Worm (Caenorhabditis elegans): ENCODE measurements around the gene Y45F3A.1.

Gene Y45F3A.1

DNA sequence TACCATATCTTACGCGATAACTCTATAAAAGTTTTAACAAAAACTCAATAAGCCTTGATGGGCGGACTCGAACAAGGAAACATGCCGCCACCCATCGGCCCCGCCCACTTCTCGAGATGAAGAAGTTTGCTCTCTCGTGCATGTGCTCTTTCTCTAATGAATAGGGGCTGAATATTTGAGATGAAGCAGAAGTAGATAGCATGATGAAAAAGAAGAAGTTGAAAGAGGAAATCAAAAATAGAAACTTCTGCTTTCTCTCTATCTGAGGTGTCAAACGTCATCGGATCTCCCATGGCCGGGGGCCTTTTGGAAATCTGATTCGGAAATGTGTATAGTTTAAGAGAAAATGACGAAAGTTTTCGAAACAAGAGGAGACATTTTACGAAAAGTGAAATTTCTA, 17.2 kb upstream of the Y45F3A.1 start:
- TF ChIP-seq him-1 (tag; optimal IDR thresholded peaks at IDR 0.05) (no peak), W03F9.2 (tag; optimal IDR thresholded peaks at IDR 0.05) (no peak), dao-5 (tag; optimal IDR thresholded peaks at IDR 0.05) (no peak)

DNA sequence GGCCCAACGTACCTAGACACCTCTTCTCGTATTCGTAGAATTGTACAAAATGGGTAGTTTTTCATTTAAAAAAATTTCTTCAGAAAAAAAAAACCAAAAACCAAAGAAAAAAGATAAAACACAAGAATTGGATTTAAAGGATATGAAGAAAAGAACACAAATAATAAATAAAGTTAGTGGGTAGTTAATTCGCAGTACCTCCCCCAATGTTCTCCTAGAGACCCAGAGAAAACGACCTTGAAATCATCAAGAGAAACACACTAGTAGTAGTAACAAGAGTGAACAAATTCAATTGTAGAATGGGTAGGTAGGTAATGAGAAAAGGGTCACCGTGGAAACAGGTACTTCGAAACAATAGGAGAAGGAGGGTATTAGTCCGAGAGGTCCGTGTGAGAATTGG, 16.1 kb upstream of the Y45F3A.1 start:
- TF ChIP-seq dao-5 (tag; optimal IDR thresholded peaks at IDR 0.05): no peak
- no peak for TF ChIP-seq him-1 (tag; optimal IDR thresholded peaks at IDR 0.05)
- no peak for TF ChIP-seq W03F9.2 (tag; optimal IDR thresholded peaks at IDR 0.05)

DNA sequence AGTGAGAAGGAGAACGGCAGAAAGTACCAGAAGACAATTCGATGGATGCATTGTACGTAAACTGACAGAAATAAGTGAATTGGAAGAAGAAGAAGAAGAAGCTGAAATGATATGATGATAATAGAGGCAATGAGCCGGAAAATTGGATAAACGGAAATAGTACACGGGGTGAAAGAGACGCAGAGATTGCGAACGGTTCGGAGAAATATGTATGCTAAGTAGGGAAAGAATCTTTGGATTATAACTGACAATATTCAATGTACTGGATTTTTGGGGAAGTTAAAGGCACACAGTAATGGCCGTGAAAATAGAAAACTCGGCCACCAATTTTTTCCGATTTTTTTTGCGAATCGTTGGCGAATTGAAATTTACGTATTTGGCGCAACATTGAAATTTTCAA, 13.6 kb upstream of the Y45F3A.1 start, which contains the start of gene Y45F3A.4:
TSS of gene Y45F3A.4 (minus strand) at position 101 of the 400 bp plus-strand sequence.
- no peak for TF ChIP-seq him-1 (tag; optimal IDR thresholded peaks at IDR 0.05)
- no peak for TF ChIP-seq W03F9.2 (tag; optimal IDR thresholded peaks at IDR 0.05)
- no peak for TF ChIP-seq dao-5 (tag; optimal IDR thresholded peaks at IDR 0.05)

DNA sequence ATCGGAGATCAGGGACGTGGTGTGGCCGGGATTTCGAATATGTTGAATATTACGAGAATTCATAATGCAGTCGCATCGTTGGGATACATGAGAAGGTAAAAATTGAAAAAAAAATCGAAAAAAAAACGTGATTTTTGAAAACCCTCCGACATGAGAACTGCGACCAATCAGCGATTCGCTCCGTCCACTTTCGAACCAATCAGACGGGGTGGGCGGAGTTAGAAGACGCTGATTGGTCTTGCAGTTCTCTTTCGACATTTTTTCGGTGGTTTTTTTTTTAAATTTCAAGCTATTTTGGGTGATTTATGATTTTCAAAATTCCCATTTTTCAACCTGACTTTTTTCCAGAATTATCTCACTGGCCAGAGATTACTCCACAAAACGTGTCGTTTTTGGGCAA, 7.5 kb upstream of the Y45F3A.1 start:
- TF ChIP-seq him-1 (tag; optimal IDR thresholded peaks at IDR 0.05): no peak
- no peak for TF ChIP-seq W03F9.2 (tag; optimal IDR thresholded peaks at IDR 0.05)
- no peak for TF ChIP-seq dao-5 (tag; optimal IDR thresholded peaks at IDR 0.05)

DNA sequence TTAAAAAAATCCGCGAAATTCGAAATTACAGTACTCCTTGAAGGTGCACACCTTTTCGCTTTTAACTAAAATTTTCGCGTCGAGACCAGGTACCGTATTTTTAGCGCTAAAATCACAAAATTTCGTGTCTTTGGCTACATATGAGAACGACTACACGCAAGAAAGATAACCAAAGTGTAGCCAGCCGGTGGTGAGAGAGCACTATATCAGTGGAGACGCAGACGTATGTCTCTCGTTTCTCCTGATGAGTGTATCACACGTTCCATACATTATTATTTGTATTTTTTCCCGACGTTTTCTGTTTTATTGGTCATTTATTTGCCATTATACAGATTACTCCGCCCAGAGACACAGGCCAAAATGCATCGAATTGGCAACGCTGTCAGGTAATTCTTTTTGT, 4.2 kb upstream of the Y45F3A.1 start, which contains the start of gene acdh-11:
TSS of gene acdh-11 (plus strand) at position 333 of the 400 bp plus-strand sequence.
- TF ChIP-seq W03F9.2 (tag; optimal IDR thresholded peaks at IDR 0.05): no peak

DNA sequence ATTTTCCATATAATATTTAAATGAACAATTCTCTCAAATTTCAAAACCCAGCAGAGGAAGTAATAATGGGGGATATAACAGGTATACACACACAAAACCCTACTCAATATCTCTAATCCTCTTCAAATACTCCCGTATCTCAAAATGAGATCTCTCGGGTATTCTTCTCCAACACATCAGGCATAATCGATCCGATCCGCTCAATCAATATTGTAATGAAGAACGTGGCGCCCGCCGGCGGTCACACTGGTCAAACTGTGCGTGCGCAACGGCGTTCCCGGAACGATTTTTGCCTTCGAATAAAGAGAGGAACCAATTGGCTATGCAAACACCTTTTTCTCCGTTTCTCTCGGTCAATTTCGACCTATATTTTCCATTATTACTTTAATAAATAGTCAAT, 827 bp upstream of the Y45F3A.1 start:
- TF ChIP-seq him-1 (tag; optimal IDR thresholded peaks at IDR 0.05): no peak
- TF ChIP-seq dao-5 (tag; optimal IDR thresholded peaks at IDR 0.05): no peak
- TF ChIP-seq W03F9.2 (tag; optimal IDR thresholded peaks at IDR 0.05): no peak

DNA sequence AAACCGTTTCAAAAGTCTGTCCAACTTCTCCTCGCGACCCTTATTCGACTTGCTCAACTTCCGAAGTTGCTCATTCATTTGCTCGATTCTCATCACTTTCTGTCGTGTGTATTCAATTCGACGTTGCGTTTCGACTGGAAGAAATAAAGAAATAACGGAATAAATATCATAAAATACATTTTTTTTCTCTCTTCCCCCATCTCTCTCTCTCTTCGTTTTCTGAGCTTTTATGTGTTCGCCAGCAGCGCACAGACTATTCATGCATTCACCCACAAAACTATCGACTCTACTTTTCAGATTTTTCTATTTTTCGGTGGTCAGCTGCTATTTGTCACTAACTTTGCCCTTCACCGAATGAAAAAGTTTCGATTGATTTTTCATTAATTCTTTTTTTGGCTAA, 1.4 kb downstream of the Y45F3A.1 start, which contains the start of gene rab-30:
TSS of gene rab-30 (plus strand) at position 301 of the 400 bp plus-strand sequence.
- TF ChIP-seq W03F9.2 (tag; optimal IDR thresholded peaks at IDR 0.05) (no peak), dao-5 (tag; optimal IDR thresholded peaks at IDR 0.05) (no peak), him-1 (tag; optimal IDR thresholded peaks at IDR 0.05) (no peak)

DNA sequence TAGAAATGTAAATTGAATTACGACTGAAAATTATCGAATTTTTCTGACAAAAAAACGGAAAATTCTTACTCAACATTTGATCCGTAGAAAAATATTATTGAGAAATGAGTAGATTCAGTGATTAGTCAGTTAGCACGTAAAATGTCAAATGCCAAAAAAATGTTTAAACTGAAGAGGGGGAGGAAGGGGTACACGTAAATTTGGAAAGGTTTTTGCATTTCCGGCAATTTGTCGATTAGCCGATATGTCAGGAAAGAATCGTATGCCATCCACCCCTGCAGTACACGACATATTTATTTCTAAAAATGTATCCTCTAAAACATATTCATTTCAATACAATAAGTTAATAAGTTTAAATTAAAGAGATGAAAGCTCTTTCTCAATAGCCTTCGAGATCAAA, 3.8 kb downstream of the Y45F3A.1 start, which contains the start of gene T21C12.4:
TSS of gene T21C12.4 (minus strand) at position 101 of the 400 bp plus-strand sequence.
- TF ChIP-seq dao-5 (tag; optimal IDR thresholded peaks at IDR 0.05): no peak
- no peak for TF ChIP-seq him-1 (tag; optimal IDR thresholded peaks at IDR 0.05)
- no peak for TF ChIP-seq W03F9.2 (tag; optimal IDR thresholded peaks at IDR 0.05)

DNA sequence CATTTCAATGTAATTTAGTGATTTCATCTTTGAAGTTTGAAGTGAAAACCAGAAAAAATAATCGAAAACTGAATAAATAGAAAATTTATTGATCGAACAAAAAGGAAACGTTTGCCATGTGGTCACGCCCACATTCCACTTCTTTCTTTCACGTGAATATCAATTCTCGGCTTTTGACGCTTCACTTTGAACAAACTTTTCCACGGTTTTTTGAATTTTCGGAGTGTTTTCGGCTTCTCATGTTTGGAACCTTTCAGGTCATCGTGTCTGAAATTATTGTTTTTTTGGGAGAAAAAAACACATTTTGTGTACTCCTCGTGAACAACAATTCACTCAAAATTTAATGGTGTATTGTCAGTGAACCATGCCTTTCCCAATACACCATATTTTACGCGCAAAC, 8.8 kb downstream of the Y45F3A.1 start, which contains the start of gene T21C12.8:
TSS of gene T21C12.8 (minus strand) at position 101 of the 400 bp plus-strand sequence.
- TF ChIP-seq W03F9.2 (tag; optimal IDR thresholded peaks at IDR 0.05) (no peak), dao-5 (tag; optimal IDR thresholded peaks at IDR 0.05) (no peak), him-1 (tag; optimal IDR thresholded peaks at IDR 0.05) (no peak)

DNA sequence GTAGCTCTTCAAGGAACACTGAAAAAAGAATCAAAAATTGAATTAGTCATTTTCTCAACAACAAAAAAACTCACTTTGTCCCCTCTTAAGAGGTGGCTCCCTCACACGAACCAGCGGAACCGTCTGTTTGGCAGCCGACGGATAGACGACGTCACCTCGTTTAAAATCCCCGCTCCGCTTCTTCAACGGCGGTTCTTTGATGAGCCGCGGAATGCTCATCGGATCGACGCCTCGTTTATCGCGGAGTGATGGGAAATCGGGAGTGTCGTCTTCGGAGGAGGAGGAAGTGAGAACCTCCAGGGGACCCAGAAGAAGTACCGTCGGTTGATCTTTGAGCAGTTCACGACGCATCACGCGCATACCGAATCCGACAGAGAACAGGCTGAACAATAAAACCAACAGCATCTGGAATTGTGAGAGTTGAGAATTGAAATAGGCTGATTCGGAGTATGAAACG, 22.9 kb downstream of the Y45F3A.1 start, which contains the start of gene nlp-68:
TSS of gene nlp-68 (minus strand) at position 407 of the 457 bp plus-strand sequence.
- no peak for TF ChIP-seq dao-5 (tag; optimal IDR thresholded peaks at IDR 0.05)
- no peak for TF ChIP-seq W03F9.2 (tag; optimal IDR thresholded peaks at IDR 0.05)
- TF ChIP-seq him-1 (tag; optimal IDR thresholded peaks at IDR 0.05): no peak

DNA sequence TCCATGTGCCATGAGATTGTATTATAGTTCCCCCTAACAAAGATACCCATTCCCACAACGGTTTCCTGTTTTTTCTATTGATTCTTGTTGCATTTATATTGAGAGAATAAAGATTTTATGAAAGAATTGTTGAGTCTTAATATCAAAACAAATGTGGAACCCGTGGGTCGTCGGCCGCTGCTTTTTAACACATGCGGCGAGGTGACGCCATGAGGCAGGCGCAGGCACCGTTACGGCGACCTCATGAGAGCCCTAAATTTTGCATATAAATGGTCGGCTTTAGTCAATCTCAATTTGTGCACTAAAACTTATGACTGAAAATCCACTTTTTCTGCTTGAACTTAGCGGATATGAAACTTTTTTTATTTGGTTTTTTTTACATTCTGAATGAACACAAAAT, 24.2 kb downstream of the Y45F3A.1 start:
- TF ChIP-seq dao-5 (tag; optimal IDR thresholded peaks at IDR 0.05) (no peak), him-1 (tag; optimal IDR thresholded peaks at IDR 0.05) (no peak), W03F9.2 (tag; optimal IDR thresholded peaks at IDR 0.05) (no peak)

DNA sequence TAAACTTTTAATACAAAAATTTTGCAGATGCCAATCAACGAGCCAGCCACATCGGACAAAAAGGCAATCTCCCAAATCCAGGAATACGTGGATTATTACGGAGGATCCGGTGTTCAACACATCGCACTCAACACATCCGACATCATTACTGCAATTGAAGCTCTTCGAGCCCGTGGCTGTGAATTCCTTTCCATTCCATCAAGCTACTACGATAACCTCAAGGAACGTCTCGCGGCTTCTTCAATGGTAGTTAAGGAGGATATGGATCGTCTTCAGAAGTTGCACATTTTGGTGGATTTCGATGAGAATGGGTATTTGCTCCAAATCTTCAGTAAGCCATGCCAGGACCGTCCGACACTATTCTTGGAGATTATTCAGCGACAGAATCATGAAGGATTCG, 24.7 kb downstream of the Y45F3A.1 start:
- no peak for TF ChIP-seq W03F9.2 (tag; optimal IDR thresholded peaks at IDR 0.05)
- TF ChIP-seq him-1 (tag; optimal IDR thresholded peaks at IDR 0.05): no peak
- TF ChIP-seq dao-5 (tag; optimal IDR thresholded peaks at IDR 0.05): no peak

DNA sequence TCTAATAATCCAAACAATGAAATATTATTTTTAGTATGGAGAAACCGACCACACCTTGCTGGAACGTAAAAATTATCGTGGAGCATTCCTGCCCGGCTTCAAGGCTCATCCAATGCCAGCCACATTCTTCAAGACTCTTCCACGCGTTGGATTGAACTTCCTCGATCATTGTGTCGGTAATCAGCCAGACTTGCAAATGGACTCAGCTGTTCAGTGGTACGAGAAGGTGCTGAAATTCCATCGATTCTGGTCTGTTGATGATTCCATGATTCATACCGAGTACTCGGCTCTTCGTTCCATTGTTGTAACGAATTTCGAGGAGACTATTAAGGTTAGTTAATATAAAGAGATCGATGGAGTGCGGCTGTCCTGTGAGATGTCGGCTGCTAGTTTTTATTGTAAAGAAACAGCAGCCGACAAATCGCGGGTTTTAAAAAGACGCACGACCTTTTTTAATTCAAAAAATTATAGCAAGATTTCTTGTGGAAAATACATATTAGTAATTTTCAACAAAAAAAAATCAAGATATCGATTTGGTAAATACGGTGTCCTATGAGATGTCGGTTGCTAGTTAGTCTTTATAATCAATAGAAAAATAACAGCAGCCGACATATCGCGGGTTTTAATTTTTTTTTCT, 25.5 kb downstream of the Y45F3A.1 start:
- TF ChIP-seq him-1 (tag; optimal IDR thresholded peaks at IDR 0.05) (no peak), W03F9.2 (tag; optimal IDR thresholded peaks at IDR 0.05) (no peak), dao-5 (tag; optimal IDR thresholded peaks at IDR 0.05) (no peak)

DNA sequence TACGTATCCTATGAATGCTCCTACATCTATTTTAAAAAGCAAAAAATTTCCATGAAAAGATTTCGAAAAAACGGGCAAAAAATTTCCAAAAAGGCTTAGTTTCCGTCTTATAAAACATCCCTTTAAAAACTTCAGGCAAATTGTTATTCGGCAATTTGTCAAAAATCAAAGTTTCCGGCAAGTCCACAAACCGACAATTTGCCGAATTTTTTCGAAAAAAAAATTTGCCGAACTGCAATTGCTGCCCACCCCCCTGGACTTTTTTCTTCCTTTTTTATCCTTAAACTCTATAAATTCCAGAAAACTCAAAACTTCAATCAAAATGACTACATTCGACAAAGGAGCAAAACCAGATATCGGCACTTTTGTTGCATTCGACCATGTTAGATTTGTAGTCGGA, 26.5 kb downstream of the Y45F3A.1 start, which contains the start of gene hpd-1:
TSS of gene hpd-1 (plus strand) at position 301 of the 400 bp plus-strand sequence.
- TF ChIP-seq dao-5 (tag; optimal IDR thresholded peaks at IDR 0.05) (no peak), W03F9.2 (tag; optimal IDR thresholded peaks at IDR 0.05) (no peak), him-1 (tag; optimal IDR thresholded peaks at IDR 0.05) (no peak)

DNA sequence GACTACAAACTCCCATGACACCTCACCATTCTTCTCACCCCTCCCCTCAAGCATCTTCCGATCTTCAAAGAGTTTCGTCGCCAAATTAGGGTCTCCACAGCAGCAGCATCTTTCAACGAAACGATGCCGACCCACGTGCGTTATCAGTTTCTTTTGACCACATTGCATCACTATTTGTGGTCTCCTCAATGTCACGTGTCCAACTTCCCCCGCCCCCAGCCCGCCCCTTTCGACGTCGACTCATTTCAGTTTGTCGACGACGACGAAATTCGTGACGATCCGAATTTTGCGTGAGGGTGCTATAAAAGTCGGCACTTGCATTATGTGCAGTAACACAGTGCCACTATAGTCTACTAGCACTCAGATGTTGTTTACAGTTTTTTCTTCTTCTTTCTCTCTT, 27.5 kb downstream of the Y45F3A.1 start:
- TF ChIP-seq W03F9.2 (tag; optimal IDR thresholded peaks at IDR 0.05) (no peak), him-1 (tag; optimal IDR thresholded peaks at IDR 0.05) (no peak)

Data from whole organism, L4/young adult.